Worm (Caenorhabditis elegans): Measurements from ENCODE around the gene dod-3.

Gene dod-3

DNA sequence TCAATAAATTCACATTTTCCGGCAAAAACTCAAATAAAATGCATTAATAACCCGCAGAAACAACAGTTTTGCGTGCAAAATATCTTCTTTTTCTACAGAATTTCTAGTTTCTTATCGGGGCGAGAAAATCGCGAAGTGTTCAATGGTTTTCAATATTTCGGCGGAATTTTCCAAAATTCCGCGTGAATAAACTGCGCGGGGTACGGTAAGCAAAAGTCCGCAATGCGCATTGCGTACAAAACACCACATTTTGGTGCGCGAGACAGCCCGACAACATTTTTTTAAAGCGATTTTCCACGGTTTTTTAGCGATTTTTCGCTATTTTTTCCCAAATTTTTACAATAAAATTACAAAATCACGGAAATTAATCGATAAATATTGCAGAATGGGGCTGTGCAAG lies 36.5 kb downstream of the dod-3 start, which contains the start of gene Y45G12B.2 (continued):
- TF ChIP-seq snpc-4 (tag; optimal IDR thresholded peaks at IDR 0.05) (peak; percentile 21), ztf-11 (tag; optimal IDR thresholded peaks at IDR 0.05) (no peak), snu-23 (GFP tag; optimal IDR thresholded peaks at IDR 0.05) (peak; percentile 84), jun-1 (tag; optimal IDR thresholded peaks at IDR 0.05) (peak; percentile 55), C16A3.4 (tag; optimal IDR thresholded peaks at IDR 0.05) (peak; percentile 61), unc-86 (tag; optimal IDR thresholded peaks at IDR 0.05) (peak; percentile 30), hpl-2 (GFP tag; optimal IDR thresholded peaks at IDR 0.05) (no peak), lin-15B (tag; optimal IDR thresholded peaks at IDR 0.05) (peak; percentile 44), nhr-237 (tag; optimal IDR thresholded peaks at IDR 0.05) (no peak), mdl-1 (tag; optimal IDR thresholded peaks at IDR 0.05) (peak in 1 of 2 experiments; percentile 71), sox-4 (tag; optimal IDR thresholded peaks at IDR 0.05) (no peak), dpl-1 (GFP tag; optimal IDR thresholded peaks at IDR 0.05) (peak; percentile 65 to 82 (median 76)), F16B12.6 (tag; optimal IDR thresholded peaks at IDR 0.05) (peak; percentile 93)

DNA sequence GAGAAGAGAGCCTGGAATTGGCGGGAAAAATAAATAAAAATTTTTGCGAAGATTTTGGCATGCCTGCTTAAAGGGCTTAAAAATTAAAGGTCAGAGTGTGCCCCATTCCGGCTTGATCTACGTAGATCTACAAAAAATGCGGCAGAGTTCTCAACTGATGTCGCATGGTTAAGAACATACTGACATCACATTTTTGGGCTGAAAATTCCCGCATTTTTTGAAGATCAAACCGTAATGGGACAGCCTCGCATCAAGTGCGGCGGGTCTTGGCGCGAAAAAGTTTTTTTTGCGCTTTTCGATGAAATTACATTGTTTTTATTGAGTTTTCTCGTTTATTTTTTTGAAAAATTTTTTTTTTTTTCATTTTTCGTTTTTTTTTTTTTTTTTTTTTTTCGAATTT lies 40.0 kb downstream of the dod-3 start:
- no peak for TF ChIP-seq fkh-8 (tag; optimal IDR thresholded peaks at IDR 0.05)

DNA sequence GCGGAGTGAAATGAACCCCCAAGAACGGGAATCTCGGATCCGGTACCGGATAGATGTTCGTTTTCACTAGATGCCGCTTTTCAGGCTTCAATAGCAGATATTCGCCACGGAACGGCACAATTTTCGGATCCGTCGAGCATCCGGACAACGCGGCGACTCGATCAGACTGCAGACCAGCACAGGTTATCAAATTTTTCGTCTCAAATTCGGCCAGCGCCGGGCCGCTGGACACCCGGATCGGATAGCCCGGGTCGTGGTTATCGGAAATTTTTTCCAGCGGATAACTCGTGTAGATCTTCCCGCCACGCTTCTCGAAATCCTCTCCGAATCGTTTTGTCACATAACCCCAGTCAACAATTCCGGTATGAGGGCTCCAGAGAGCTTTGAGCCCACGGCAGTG lies 40.4 kb downstream of the dod-3 start:
- TF ChIP-seq pqm-1 (tag; optimal IDR thresholded peaks at IDR 0.05) (no peak), nhr-90 (tag; optimal IDR thresholded peaks at IDR 0.05; ENCODE audit: poor library complexity) (no peak), nhr-11 (tag; optimal IDR thresholded peaks at IDR 0.05) (no peak), fkh-4 (tag; optimal IDR thresholded peaks at IDR 0.05; ENCODE audit: borderline replicate concordance) (no peak), nhr-71 (tag; optimal IDR thresholded peaks at IDR 0.05) (no peak), fos-1 (tag; optimal IDR thresholded peaks at IDR 0.05) (no peak), skn-1 (tag; optimal IDR thresholded peaks at IDR 0.05) (no peak), egl-13 (tag; optimal IDR thresholded peaks at IDR 0.05) (no peak), ceh-8 (GFP tag; optimal IDR thresholded peaks at IDR 0.05) (no peak), nhr-237 (tag; optimal IDR thresholded peaks at IDR 0.05) (no peak), vab-15 (tag; optimal IDR thresholded peaks at IDR 0.05) (no peak), nhr-84 (tag; optimal IDR thresholded peaks at IDR 0.05) (no peak), lin-13 (GFP tag; optimal IDR thresholded peaks at IDR 0.05) (no peak), tbx-2 (tag; optimal IDR thresholded peaks at IDR 0.05) (no peak), nhr-20 (tag; optimal IDR thresholded peaks at IDR 0.05) (no peak), efl-1 (optimal IDR thresholded peaks at IDR 0.05) (no peak), efl-1 (GFP tag; optimal IDR thresholded peaks at IDR 0.05 in 1 of 2) (no peak), pag-3 (tag; optimal IDR thresholded peaks at IDR 0.05; ENCODE audit: borderline replicate concordance, insufficient read depth) (no peak)

DNA sequence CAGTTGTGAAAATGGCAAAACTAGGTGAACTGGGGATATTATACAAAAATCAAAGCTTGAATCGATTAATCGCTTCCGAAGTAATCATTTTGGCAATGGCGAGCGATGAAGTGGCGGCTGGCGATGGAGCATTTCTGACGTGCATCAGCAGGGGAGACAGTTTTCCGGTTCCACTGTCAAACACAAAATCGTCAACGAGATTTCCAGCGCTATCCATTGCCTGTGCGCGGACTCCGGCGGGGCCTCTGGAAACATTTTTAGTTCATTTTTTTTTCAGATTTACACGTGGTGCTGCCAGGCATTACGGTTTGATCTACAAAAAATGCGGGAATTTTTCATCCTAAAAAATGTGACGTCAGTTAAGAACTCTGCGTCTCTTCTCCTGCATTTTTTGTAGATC lies 42.3 kb downstream of the dod-3 start:
- TF ChIP-seq efl-1 (optimal IDR thresholded peaks at IDR 0.05) = no peak
- TF ChIP-seq efl-1 (GFP tag; optimal IDR thresholded peaks at IDR 0.05 in 1 of 2) = peak in 1 of 2 experiments; percentile 37
- TF ChIP-seq mab-9 (GFP tag; IDR thresholded peaks at IDR 0.05) = no peak

DNA sequence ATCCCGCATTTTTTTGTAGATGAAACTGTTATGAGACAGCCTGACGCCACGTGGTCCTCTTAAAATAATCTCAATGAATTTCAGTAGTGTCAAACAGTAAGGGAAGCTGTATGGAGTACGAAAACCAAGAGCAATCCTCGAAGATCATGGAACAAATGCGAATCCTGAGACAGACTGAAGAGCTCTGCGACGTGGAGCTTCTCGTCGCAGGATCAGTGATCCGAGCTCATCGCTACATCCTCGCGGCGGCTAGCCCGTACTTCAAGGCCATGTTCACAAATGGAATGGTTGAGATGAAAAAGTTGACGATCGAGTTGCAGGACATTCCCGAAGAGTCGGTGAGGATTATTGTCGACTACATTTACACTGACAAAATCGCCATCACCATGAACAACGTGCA lies 46.7 kb downstream of the dod-3 start:
- TF ChIP-seq alr-1 (tag; optimal IDR thresholded peaks at IDR 0.05; ENCODE audit: borderline replicate concordance) = no peak

DNA sequence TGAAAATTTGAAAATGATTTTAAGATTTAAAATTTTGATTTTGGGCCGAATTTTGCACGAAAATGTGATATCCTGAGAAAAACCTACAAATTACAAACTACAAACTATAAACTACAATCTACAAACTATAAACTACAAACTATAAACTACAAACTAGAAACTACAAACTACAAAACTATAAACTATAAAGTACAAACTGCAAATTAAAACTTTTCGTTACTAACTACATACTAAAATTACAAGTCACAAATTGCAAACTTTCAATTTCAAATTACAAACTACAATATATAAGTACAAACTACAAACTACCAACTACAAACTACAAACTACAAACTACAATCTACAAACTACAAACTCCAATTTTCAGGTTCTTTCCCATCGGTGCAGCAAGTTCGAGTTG lies 47.4 kb downstream of the dod-3 start:
- TF ChIP-seq aha-1 (tag; optimal IDR thresholded peaks at IDR 0.05) (no peak), tlp-1 (tag; optimal IDR thresholded peaks at IDR 0.05) (no peak), xbp-1 (tag; optimal IDR thresholded peaks at IDR 0.05) (no peak), nhr-77 (tag; optimal IDR thresholded peaks at IDR 0.05) (no peak), F16B12.6 (tag; optimal IDR thresholded peaks at IDR 0.05) (no peak), fkh-8 (tag; optimal IDR thresholded peaks at IDR 0.05) (no peak), ceh-88 (GFP tag; IDR thresholded peaks at IDR 0.05) (no peak), unc-86 (tag; optimal IDR thresholded peaks at IDR 0.05) (no peak), sox-4 (tag; optimal IDR thresholded peaks at IDR 0.05) (no peak), zip-4 (GFP tag; optimal IDR thresholded peaks at IDR 0.05) (no peak), ceh-8 (GFP tag; optimal IDR thresholded peaks at IDR 0.05) (no peak), lin-39 (tag; optimal IDR thresholded peaks at IDR 0.05) (no peak), nhr-20 (tag; optimal IDR thresholded peaks at IDR 0.05) (no peak), sup-37 (GFP tag; optimal IDR thresholded peaks at IDR 0.05) (no peak), skn-1 (tag; optimal IDR thresholded peaks at IDR 0.05) (no peak), nhr-71 (tag; optimal IDR thresholded peaks at IDR 0.05) (no peak)

All from whole organism, L1 larva.